Worm (Caenorhabditis elegans) whole organism, L4 larva: ENCODE results near the gene F59B1.4.

Source experiments
- D1046.2 ChIP-seq: fragments of 200-800 bp; sonication (Bioruptor generic); IDR thresholded peaks from 2 replicates; pipeline ENCODE4 v1.3.6; 2022; ENCODE audit warnings: missing genetic modification characterization, missing compliant biosample characterization
- Y105C5A.15 ChIP-seq: fragments of 200-800 bp; sonication (Bioruptor generic); IDR thresholded peaks from 2 replicates; pipeline ENCODE4 v1.3.6; 2022; ENCODE audit warnings: missing genetic modification characterization, missing compliant biosample characterization
- Y75B8A.6 ChIP-seq: fragments of 200-800 bp; sonication (Bioruptor generic); IDR thresholded peaks from 2 replicates; pipeline ENCODE4 v1.3.6; 2022; ENCODE audit warnings: missing genetic modification reagents, missing genetic modification characterization, missing compliant biosample characterization
- ama-1 ChIP-seq: fragments of 150-350 bp; optimal IDR thresholded peaks from 2 replicates; lab custom pipeline; 2014; ENCODE audit warnings: inconsistent platforms, mixed read lengths
- ceh-82 ChIP-seq: sonication (generic microtip); optimal IDR thresholded peaks from 2 replicates; lab custom pipeline; 2017; ENCODE audit warnings: missing biosample characterization, missing genetic modification characterization
- dve-1 ChIP-seq: sonication (generic microtip); optimal IDR thresholded peaks from 2 replicates; lab custom pipeline; 2017; ENCODE audit warnings: antibody characterized with exemption, mild to moderate bottlenecking, missing genetic modification characterization, missing compliant biosample characterization; ENCODE audit not compliant: insufficient read depth
- hif-1 ChIP-seq, 2 experiments: sonication (generic microtip); optimal IDR thresholded peaks; 2 replicates each; lab custom pipeline; 2016 to 2017; ENCODE audit warnings: missing compliant biosample characterization in 2 of 2, missing genetic modification characterization in 2 of 2, missing genetic modification reagents in 2 of 2, missing genotype in 2 of 2, mild to moderate bottlenecking in 1 of 2
- lin-13 ChIP-seq: fragments of 150-350 bp; optimal IDR thresholded peaks from 2 replicates; lab custom pipeline; 2014; ENCODE audit warnings: missing biosample characterization, missing genetic modification reagents, missing genetic modification characterization
- mxl-3 ChIP-seq: fragments of 200-800 bp; sonication (Bioruptor generic); optimal IDR thresholded peaks from 2 replicates; lab custom pipeline; 2018; ENCODE audit warnings: mild to moderate bottlenecking, missing genetic modification characterization, missing compliant biosample characterization
- pha-4 ChIP-seq, 2 experiments: fragments of 150-350 bp in 1 of 2; fragments of 200-800 bp in 1 of 2; sonication (Bioruptor generic) in 1 of 2; IDR thresholded peaks in 1 of 2; optimal IDR thresholded peaks in 1 of 2; 2 replicates each; pipeline versions ENCODE4 v1.3.6 to Lab custom; 2014 to 2022; ENCODE audit warnings: missing genetic modification characterization in 2 of 2, missing genetic modification reagents in 2 of 2, missing biosample characterization in 1 of 2, missing compliant biosample characterization in 1 of 2
- skn-1 ChIP-seq: fragments of 150-350 bp; optimal IDR thresholded peaks from 2 replicates; lab custom pipeline; 2014; ENCODE audit warnings: missing biosample characterization, missing genetic modification characterization
- ztf-11 ChIP-seq: fragments of 150-350 bp; optimal IDR thresholded peaks from 2 replicates; lab custom pipeline; 2014; ENCODE audit warnings: missing biosample characterization, missing genetic modification characterization

DNA sequence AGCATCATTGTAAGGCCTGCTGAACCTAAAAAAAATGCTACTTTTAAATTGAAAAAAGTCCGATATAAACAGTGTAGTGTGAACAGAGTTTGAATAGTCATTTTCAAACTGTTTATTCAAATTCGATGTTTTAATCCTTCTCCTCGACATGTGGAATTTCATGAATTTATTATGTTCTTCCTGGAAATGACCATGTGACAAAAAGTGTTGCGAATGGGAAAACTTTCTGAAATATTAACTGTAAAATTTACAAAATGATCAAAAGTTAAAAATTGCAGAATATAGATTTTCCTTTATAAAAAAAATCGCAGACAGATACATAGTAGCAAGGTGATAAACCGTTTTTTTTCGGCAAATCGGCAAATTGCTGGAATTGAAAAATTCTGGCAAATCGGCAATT is 21.5 kb downstream of the F59B1.4 start, which contains the start of gene T22F3.8:
- TF ChIP-seq mxl-3 (GFP tag; lab: Kevin White, UChicago) = no peak
- no peak for TF ChIP-seq dve-1 (tag; lab: Kevin White, UChicago)
- TF ChIP-seq hif-1 (tag; optimal IDR thresholded peaks at IDR 0.05; lab: Kevin White, UChicago) = no peak
- no peak for TF ChIP-seq pha-4 (GFP tag; IDR thresholded peaks at IDR 0.05; lab: Robert Waterston, UW)
- TF ChIP-seq pha-4 (tag; optimal IDR thresholded peaks at IDR 0.05; lab: Kevin White, UChicago) = no peak
- no peak for TF ChIP-seq lin-13 (GFP tag; lab: Kevin White, UChicago)
- no peak for TF ChIP-seq Y105C5A.15
- no peak for TF ChIP-seq ztf-11 (tag; lab: Kevin White, UChicago)
- no peak for TF ChIP-seq ama-1 (lab: Kevin White, UChicago)
- TF ChIP-seq ceh-82 (tag; lab: Kevin White, UChicago) = no peak
- TF ChIP-seq D1046.2 (GFP tag; lab: Robert Waterston, UW) = no peak
- no peak for TF ChIP-seq Y75B8A.6 (GFP tag; lab: Robert Waterston, UW)
- no peak for TF ChIP-seq skn-1 (tag; lab: Kevin White, UChicago)
